Worm (Caenorhabditis elegans) whole organism, L2 larva: ENCODE data around the gene Y56A3A.31.

Experiments used
- R02D3.7 ChIP-seq: fragments of 150-350 bp; optimal IDR thresholded peaks from 2 replicates; lab custom pipeline; 2014; ENCODE audit warnings: missing biosample characterization, missing genetic modification characterization
- aly-2 ChIP-seq: fragments of 150-350 bp; optimal IDR thresholded peaks from 2 replicates; lab custom pipeline; 2014; ENCODE audit warnings: missing biosample characterization, missing genetic modification characterization
- blmp-1 ChIP-seq: sonication (generic microtip); optimal IDR thresholded peaks from 2 replicates; lab custom pipeline; 2017; ENCODE audit warnings: missing genetic modification characterization, mild to moderate bottlenecking, missing compliant biosample characterization, antibody characterized with exemption, moderate library complexity; ENCODE audit not compliant: insufficient read depth
- ceh-16 ChIP-seq: fragments of 150-350 bp; optimal IDR thresholded peaks from 2 replicates; lab custom pipeline; 2014; ENCODE audit warnings: missing biosample characterization, missing genetic modification characterization
- elt-3 ChIP-seq: sonication (generic microtip); optimal IDR thresholded peaks from 2 replicates; lab custom pipeline; 2017; ENCODE audit warnings: missing biosample characterization, missing genetic modification characterization
- zag-1 ChIP-seq: fragments of 150-350 bp; optimal IDR thresholded peaks from 2 replicates; lab custom pipeline; 2014; ENCODE audit warnings: missing biosample characterization, missing genetic modification characterization
- ztf-11 ChIP-seq: sonication (generic microtip); optimal IDR thresholded peaks from 2 replicates; lab custom pipeline; 2017; ENCODE audit warnings: missing biosample characterization, missing genetic modification characterization

DNA sequence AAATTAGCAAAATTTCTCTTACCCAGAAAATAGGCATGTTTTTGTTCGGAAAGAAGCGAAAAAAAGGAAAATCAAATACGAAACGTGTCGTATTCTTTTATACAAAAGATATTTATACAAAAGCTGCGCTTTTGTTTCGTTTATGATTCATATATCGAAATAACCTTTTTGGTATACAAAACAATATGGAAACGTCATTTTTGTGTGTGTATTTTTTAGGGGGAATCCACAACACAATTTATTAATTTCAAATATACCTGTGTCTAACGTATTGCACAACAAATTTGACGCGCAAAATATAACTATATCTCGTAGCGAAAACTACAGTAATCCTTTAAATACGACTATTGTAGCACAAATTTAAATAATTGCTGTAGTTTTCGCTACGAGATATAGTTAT, 56.4 kb downstream of the Y56A3A.31 start, which contains the start of gene Y79H2A.2:
- TF ChIP-seq ceh-16 (tag; lab: Kevin White, UChicago) (no peak), blmp-1 (no peak), ztf-11 (tag; lab: Kevin White, UChicago) (no peak), elt-3 (no peak), R02D3.7 (tag; lab: Kevin White, UChicago) (no peak), aly-2 (tag; lab: Kevin White, UChicago) (no peak), zag-1 (no peak)
